Worm (Caenorhabditis elegans): ENCODE measurements around the gene R07E5.7.
A peak's percentile ranks its signal among the peaks of the same experiment; 100 is the strongest.

The R07E5.7 gene

DNA sequence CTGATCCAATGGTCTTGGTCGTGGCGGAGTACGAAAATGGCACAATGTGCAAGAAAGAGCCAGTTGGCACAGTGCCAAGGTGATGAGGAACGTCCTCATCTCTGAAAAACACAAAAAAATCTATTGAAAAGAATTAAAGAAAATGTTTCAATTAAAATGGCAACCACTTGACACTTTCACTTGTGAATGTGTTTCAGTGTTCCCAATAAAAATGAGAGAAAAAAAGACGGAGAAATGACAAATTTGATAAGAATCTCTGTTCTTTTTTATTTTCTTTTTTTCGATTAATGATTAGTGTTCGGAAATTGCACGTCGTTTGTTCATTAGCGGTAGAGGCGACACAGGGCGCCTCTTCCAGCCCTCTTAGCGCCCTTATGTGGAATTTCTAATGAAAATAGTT is 48.3 kb upstream of the R07E5.7 start, which contains the start of gene ndg-4:
TSS of gene ndg-4 (minus strand) at position 101 of the 400 bp plus-strand sequence.
- TF ChIP-seq nhr-28 (tag; optimal IDR thresholded peaks at IDR 0.05): peak; percentile 30
- TF ChIP-seq madf-9 (GFP tag; conservative IDR thresholded peaks at IDR 0.05): no peak
- no peak for TF ChIP-seq set-16 (GFP tag; IDR thresholded peaks at IDR 0.05)
- TF ChIP-seq unc-39 (tag; optimal IDR thresholded peaks at IDR 0.05): no peak
- no peak for TF ChIP-seq madf-5 (GFP tag; IDR thresholded peaks at IDR 0.05)
- TF ChIP-seq ceh-44 (GFP tag; IDR thresholded peaks at IDR 0.05): no peak
- TF ChIP-seq ceh-32 (tag; optimal IDR thresholded peaks at IDR 0.05; ENCODE audit: poor library complexity): no peak
- peak; percentile 11; the same call in 1 of the 2 replicates for TF ChIP-seq dmd-6 (GFP tag; IDR thresholded peaks at IDR 0.05)

DNA sequence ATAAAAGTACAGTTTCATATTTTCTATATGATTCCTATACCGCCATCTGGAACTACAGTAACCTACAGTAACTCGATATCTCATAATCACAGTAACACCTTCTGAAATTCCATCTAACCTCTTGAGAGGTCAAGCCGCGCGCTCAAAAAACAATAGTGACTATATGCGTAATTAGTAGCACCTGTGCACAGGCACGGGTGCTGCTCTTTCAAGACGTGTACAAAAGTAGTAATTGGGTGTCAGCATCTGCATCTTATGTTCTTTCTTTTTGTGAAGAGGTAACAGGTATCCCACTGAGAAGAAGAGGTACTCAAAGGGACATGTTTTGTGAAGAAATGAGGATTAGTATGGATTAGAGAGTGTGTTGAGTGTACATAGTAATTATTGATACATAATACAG is 42.4 kb upstream of the R07E5.7 start:
- TF ChIP-seq rbr-2 (tag; optimal IDR thresholded peaks at IDR 0.05) (no peak), aha-1 (tag) (peak; percentile 87)

DNA sequence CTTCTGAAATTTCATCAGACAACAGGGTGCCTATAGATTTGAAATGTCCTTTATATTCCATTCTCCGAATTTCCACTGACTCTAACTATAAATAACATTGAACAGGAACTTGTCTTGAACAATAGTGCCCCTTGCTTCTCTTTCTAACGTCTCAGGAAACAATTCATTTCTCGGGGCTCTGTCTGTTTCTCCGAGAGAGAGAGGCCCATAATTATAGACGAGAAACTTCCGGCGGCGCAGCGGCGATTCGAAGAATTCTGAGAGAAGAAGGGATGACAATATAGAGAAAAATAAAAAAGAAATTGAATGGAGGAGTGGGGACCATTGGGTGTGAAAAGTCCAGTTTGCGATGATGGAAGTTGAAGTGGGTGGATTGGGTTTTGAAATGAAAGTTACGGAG is 41.3 kb upstream of the R07E5.7 start:
- no peak for TF ChIP-seq dve-1 (tag; optimal IDR thresholded peaks at IDR 0.05; ENCODE audit: insufficient read depth)
- no peak for TF ChIP-seq mep-1 (tag; optimal IDR thresholded peaks at IDR 0.05)
- TF ChIP-seq ama-1 (optimal IDR thresholded peaks at IDR 0.05): no peak
- TF ChIP-seq Y105C5A.15 (GFP tag; IDR thresholded peaks at IDR 0.05): no peak
- TF ChIP-seq snpc-1.2 (GFP tag; IDR thresholded peaks at IDR 0.05): no peak
- TF ChIP-seq zfp-2 (tag; optimal IDR thresholded peaks at IDR 0.05): no peak
- TF ChIP-seq ceh-82 (tag; optimal IDR thresholded peaks at IDR 0.05): no peak

DNA sequence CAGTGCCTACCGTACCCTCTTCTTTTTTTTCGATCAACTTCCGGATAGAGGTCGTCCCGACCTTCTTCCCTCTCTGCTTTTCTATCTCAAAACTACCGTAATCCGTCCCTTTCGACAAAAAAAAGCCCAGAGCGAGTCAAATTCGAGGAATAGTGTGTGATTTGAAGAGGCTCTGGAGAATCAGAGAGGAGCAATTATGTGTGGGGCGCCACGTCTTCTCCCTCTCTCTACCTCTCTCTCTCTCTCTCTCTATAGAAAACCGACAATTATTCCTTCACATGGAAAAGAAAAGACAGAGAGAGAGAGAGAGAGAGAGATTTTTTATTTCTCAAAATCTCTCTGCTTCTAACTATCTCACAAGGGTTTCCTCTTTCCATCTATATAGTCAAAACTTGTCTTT is 37.6 kb upstream of the R07E5.7 start:
- TF ChIP-seq F49E8.2 (tag; optimal IDR thresholded peaks at IDR 0.05; ENCODE audit: borderline replicate concordance): no peak
- TF ChIP-seq Y105C5A.15 (GFP tag; IDR thresholded peaks at IDR 0.05): no peak
- TF ChIP-seq saeg-2 (GFP tag; IDR thresholded peaks at IDR 0.05): no peak
- TF ChIP-seq nhr-11 (tag; optimal IDR thresholded peaks at IDR 0.05): no peak
- no peak for TF ChIP-seq madf-5 (GFP tag; IDR thresholded peaks at IDR 0.05)
- TF ChIP-seq vab-7 (GFP tag; IDR thresholded peaks at IDR 0.05): no peak
- TF ChIP-seq tag-97 (GFP tag; IDR thresholded peaks at IDR 0.05): no peak
- TF ChIP-seq mxl-2 (GFP tag; conservative IDR thresholded peaks at IDR 0.05): no peak
- peak; percentile 24 for TF ChIP-seq rbr-2 (tag; optimal IDR thresholded peaks at IDR 0.05)
- peak; percentile 16 for TF ChIP-seq aha-1 (tag)
- peak in 1 of 2 experiments; percentile 57 for TF ChIP-seq lsy-2 (tag; optimal IDR thresholded peaks at IDR 0.05)
- no peak for TF ChIP-seq snpc-1.2 (GFP tag; IDR thresholded peaks at IDR 0.05)
- TF ChIP-seq zfp-3 (GFP tag; conservative IDR thresholded peaks at IDR 0.05): no peak
- no peak for TF ChIP-seq daf-19 (GFP tag; conservative IDR thresholded peaks at IDR 0.05)

DNA sequence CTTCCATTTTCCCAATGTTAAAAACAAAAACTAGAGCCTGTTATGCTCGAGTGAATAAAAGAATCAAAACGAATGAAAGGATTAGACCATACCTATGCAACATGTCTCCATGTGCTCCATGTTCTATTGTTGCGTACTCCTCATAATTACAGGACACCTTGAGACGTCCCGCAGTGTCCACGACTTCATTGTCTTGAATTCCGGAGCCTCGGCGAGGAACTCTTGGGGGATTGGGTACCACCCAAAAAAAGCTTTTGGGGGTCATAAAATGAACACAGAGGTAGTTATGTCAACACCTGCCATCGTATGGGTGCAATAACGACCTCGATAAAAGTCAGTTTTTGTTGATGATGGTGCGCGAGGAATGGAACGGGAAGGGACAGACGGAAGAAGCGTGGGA is 36.0 kb upstream of the R07E5.7 start:
- TF ChIP-seq unc-62 (GFP tag; optimal IDR thresholded peaks at IDR 0.05 in 1 of 2) (peak in 1 of 2 experiments; percentile 13), unc-62 (tag; optimal IDR thresholded peaks at IDR 0.05) (no peak), zfp-2 (tag; optimal IDR thresholded peaks at IDR 0.05) (no peak), F49E8.2 (tag; optimal IDR thresholded peaks at IDR 0.05; ENCODE audit: borderline replicate concordance) (no peak), spr-3 (GFP tag; optimal IDR thresholded peaks at IDR 0.05) (no peak)

DNA sequence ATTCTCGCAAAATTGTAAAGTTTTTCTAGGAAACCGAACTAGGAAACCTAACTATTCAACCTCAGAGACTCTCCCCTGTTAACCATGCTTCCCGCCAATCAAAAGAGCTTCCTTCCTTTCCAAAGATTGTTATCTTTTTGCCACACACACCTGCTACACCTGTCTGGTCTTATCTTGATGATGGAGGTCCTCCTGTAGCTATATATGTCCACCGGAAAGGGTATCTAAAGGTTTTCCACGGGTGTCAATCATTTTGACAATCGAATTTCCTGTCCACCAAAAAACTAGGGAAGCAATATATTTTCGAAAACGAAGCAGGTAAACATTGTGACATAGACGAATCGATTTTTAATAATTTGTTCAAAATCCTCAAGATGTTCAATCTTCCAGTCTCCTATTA is 34.8 kb upstream of the R07E5.7 start:
- TF ChIP-seq unc-62 (GFP tag; optimal IDR thresholded peaks at IDR 0.05 in 1 of 2) (peak in 1 of 2 experiments; percentile 42), unc-62 (tag; optimal IDR thresholded peaks at IDR 0.05) (no peak), lin-1 (GFP tag; IDR thresholded peaks at IDR 0.05) (no peak), tra-1 (GFP tag; IDR thresholded peaks at IDR 0.05) (no peak), nhr-6 (tag; optimal IDR thresholded peaks at IDR 0.05) (no peak)
